Worm (Caenorhabditis elegans) whole organism, mixed stage, embryonic: ENCODE data around the gene M163.21.

Experiments used
- M03D4.4 ChIP-seq: sonication (generic microtip); optimal IDR thresholded peaks from 2 replicates; lab custom pipeline; 2017; ENCODE audit warnings: mild to moderate bottlenecking, missing genetic modification characterization, missing compliant biosample characterization
- bed-3 ChIP-seq: fragments of 200-800 bp; sonication (Bioruptor generic); optimal IDR thresholded peaks from 3 replicates; lab custom pipeline; 2018; ENCODE audit warnings: mild to moderate bottlenecking, missing genetic modification characterization, moderate library complexity, missing compliant biosample characterization
- blmp-1 ChIP-seq: fragments of 150-350 bp; optimal IDR thresholded peaks from 2 replicates; lab custom pipeline; 2014; ENCODE audit warnings: missing biosample characterization, missing genetic modification characterization
- ceh-43 ChIP-seq: fragments of 200-800 bp; sonication (Bioruptor generic); optimal IDR thresholded peaks from 2 replicates; lab custom pipeline; 2018; ENCODE audit warnings: mild to moderate bottlenecking, missing genetic modification characterization, moderate library complexity, missing compliant biosample characterization
- ceh-83 ChIP-seq: fragments of 200-800 bp; sonication (Bioruptor generic); optimal IDR thresholded peaks from 2 replicates; lab custom pipeline; 2018; ENCODE audit warnings: mild to moderate bottlenecking, missing genetic modification characterization, missing compliant biosample characterization
- ces-1 ChIP-seq: fragments of 150-350 bp; optimal IDR thresholded peaks from 2 replicates; lab custom pipeline; 2014; ENCODE audit warnings: missing biosample characterization, missing genetic modification reagents, missing genetic modification characterization
- drap-1 ChIP-seq: fragments of 200-800 bp; sonication (Bioruptor generic); optimal IDR thresholded peaks from 3 replicates; lab custom pipeline; 2018; ENCODE audit warnings: mild to moderate bottlenecking, missing genetic modification characterization, missing compliant biosample characterization
- elt-1 ChIP-seq: sonication (generic microtip); optimal IDR thresholded peaks from 2 replicates; lab custom pipeline; 2017; ENCODE audit warnings: missing genetic modification characterization, mild to moderate bottlenecking, missing compliant biosample characterization, antibody characterized with exemption, moderate library complexity, borderline replicate concordance; ENCODE audit not compliant: insufficient read depth
- elt-3 ChIP-seq: fragments of 150-350 bp; optimal IDR thresholded peaks from 2 replicates; lab custom pipeline; 2014; ENCODE audit warnings: missing biosample characterization, missing genetic modification characterization
- flh-1 ChIP-seq: fragments of 200-800 bp; sonication (Bioruptor generic); optimal IDR thresholded peaks from 2 replicates; lab custom pipeline; 2018; ENCODE audit warnings: mild to moderate bottlenecking, missing genetic modification characterization, moderate library complexity, missing compliant biosample characterization
- ham-2 ChIP-seq: fragments of 200-800 bp; sonication (Bioruptor generic); optimal IDR thresholded peaks from 2 replicates; lab custom pipeline; 2018; ENCODE audit warnings: mild to moderate bottlenecking, missing genetic modification characterization, missing compliant biosample characterization
- lin-13 ChIP-seq: fragments of 150-350 bp; optimal IDR thresholded peaks from 2 replicates; lab custom pipeline; 2014; ENCODE audit warnings: missing biosample characterization, missing genetic modification characterization
- lin-32 ChIP-seq: fragments of 200-800 bp; sonication (Bioruptor generic); optimal IDR thresholded peaks from 2 replicates; lab custom pipeline; 2018; ENCODE audit warnings: mild to moderate bottlenecking, missing genetic modification characterization, missing compliant biosample characterization
- mab-5 ChIP-seq: fragments of 150-350 bp; optimal IDR thresholded peaks from 2 replicates; lab custom pipeline; 2014; ENCODE audit warnings: missing biosample characterization, missing genetic modification characterization
- mep-1 ChIP-seq: fragments of 150-350 bp; optimal IDR thresholded peaks from 2 replicates; lab custom pipeline; 2017; ENCODE audit warnings: missing biosample characterization, missing genetic modification reagents, missing genetic modification characterization, inconsistent platforms
- mls-2 ChIP-seq: sonication (generic microtip); optimal IDR thresholded peaks from 2 replicates; lab custom pipeline; 2016; ENCODE audit warnings: mild to moderate bottlenecking, missing genetic modification characterization, moderate library complexity, missing compliant biosample characterization
- nhr-2 ChIP-seq: fragments of 150-350 bp; optimal IDR thresholded peaks from 2 replicates; lab custom pipeline; 2014; ENCODE audit warnings: missing biosample characterization, missing genetic modification characterization
- nhr-237 ChIP-seq: fragments of 150-350 bp; optimal IDR thresholded peaks from 2 replicates; lab custom pipeline; 2014; ENCODE audit warnings: missing biosample characterization, missing genetic modification characterization
- nhr-28 ChIP-seq: fragments of 150-350 bp; optimal IDR thresholded peaks from 2 replicates; lab custom pipeline; 2014; ENCODE audit warnings: missing biosample characterization, missing genetic modification characterization
- nhr-76 ChIP-seq: sonication (generic microtip); optimal IDR thresholded peaks from 2 replicates; lab custom pipeline; 2017; ENCODE audit warnings: missing biosample characterization, missing genetic modification characterization
- pha-4 ChIP-seq: fragments of 150-350 bp; optimal IDR thresholded peaks from 2 replicates; lab custom pipeline; 2018; ENCODE audit warnings: missing biosample characterization, missing genetic modification reagents, missing genetic modification characterization
- sem-2 ChIP-seq: fragments of 200-800 bp; sonication (Bioruptor generic); optimal IDR thresholded peaks from 2 replicates; lab custom pipeline; 2018; ENCODE audit warnings: mild to moderate bottlenecking, missing genetic modification characterization, missing compliant biosample characterization
- snpc-4 ChIP-seq: fragments of 150-350 bp; optimal IDR thresholded peaks from 2 replicates; lab custom pipeline; 2014; ENCODE audit warnings: missing biosample characterization, missing genetic modification characterization
- sptf-1 ChIP-seq: sonication (generic microtip); optimal IDR thresholded peaks from 2 replicates; lab custom pipeline; 2017; ENCODE audit warnings: mild to moderate bottlenecking, missing genetic modification characterization, moderate library complexity, missing compliant biosample characterization
- tbx-8 ChIP-seq: fragments of 200-800 bp; sonication (Bioruptor generic); optimal IDR thresholded peaks from 2 replicates; lab custom pipeline; 2018; ENCODE audit warnings: mild to moderate bottlenecking, missing genetic modification characterization, moderate library complexity, missing compliant biosample characterization
- unc-120 ChIP-seq: sonication (generic microtip); optimal IDR thresholded peaks from 2 replicates; lab custom pipeline; 2017; ENCODE audit warnings: missing genetic modification characterization, missing compliant biosample characterization; ENCODE audit not compliant: poor library complexity, severe bottlenecking
- unc-39 ChIP-seq: fragments of 150-350 bp; optimal IDR thresholded peaks from 2 replicates; lab custom pipeline; 2014; ENCODE audit warnings: missing biosample characterization, missing genetic modification characterization
- unc-62 ChIP-seq: fragments of 150-350 bp; optimal IDR thresholded peaks from 2 replicates; lab custom pipeline; 2014; ENCODE audit warnings: missing biosample characterization, missing genetic modification reagents, missing genetic modification characterization
- zip-8 ChIP-seq: fragments of 150-350 bp; optimal IDR thresholded peaks from 2 replicates; lab custom pipeline; 2014; ENCODE audit warnings: missing biosample characterization, missing genetic modification characterization
- ztf-11 ChIP-seq: fragments of 150-350 bp; optimal IDR thresholded peaks from 2 replicates; lab custom pipeline; 2014; ENCODE audit warnings: missing biosample characterization, missing genetic modification characterization

The M163.21 gene

ce11 chrX:14466532-14466931 is at the start of gene M163.21:
Gene M163.21 (plus strand): TSS chrX:14466832.
- TF ChIP-seq unc-120 (tag; lab: Kevin White, UChicago) (no peak), mls-2 (tag; lab: Kevin White, UChicago) (no peak), ztf-11 (tag; lab: Kevin White, UChicago) (no peak)

ce11 chrX:14421529-14421982 is 45.1 kb upstream of the M163.21 start, which contains the start of gene F23D12.2:
Gene F23D12.2 (minus strand): TSS chrX:14421579.
- no peak for TF ChIP-seq nhr-237 (tag; lab: Kevin White, UChicago)
- TF ChIP-seq M03D4.4 = no peak
- no peak for TF ChIP-seq ham-2
- TF ChIP-seq mab-5 (tag; lab: Kevin White, UChicago) = no peak
- no peak for TF ChIP-seq mep-1
- no peak for TF ChIP-seq tbx-8 (GFP tag; lab: Kevin White, UChicago)
- no peak for TF ChIP-seq zip-8 (tag; lab: Kevin White, UChicago)
- no peak for TF ChIP-seq nhr-76 (tag; lab: Kevin White, UChicago)
- TF ChIP-seq unc-39 (tag; lab: Kevin White, UChicago) = no peak

- TF ChIP-seq bed-3 (GFP tag; lab: Kevin White, UChicago) = no peak
- TF ChIP-seq, all 35 proteins: peak for 0
Measured at ce11 chrX:14423105-14423504, 43.5 kb upstream of the M163.21 start, which contains the start of gene fipr-3. Gene fipr-3 (plus strand): TSS chrX:14423405.

- TF ChIP-seq unc-39 (tag; lab: Kevin White, UChicago) = no peak
- no peak for TF ChIP-seq unc-62 (GFP tag; lab: Kevin White, UChicago)
Measured at ce11 chrX:14424186-14424585, 42.4 kb upstream of the M163.21 start.

ce11 chrX:14424673-14425072 is 42.0 kb upstream of the M163.21 start, which contains the start of gene F23D12.11:
Gene F23D12.11 (minus strand): TSS chrX:14424751.
- TF ChIP-seq lin-32 (GFP tag; lab: Kevin White, UChicago) (no peak), ces-1 (GFP tag; lab: Kevin White, UChicago) (no peak), ceh-43 (no peak), ham-2 (no peak), nhr-237 (tag; lab: Kevin White, UChicago) (no peak), nhr-76 (tag; lab: Kevin White, UChicago) (no peak), drap-1 (no peak), nhr-2 (tag; lab: Kevin White, UChicago) (no peak), mab-5 (tag; lab: Kevin White, UChicago) (no peak)
- TF ChIP-seq, all 35 proteins: peak for 0

ce11 chrX:14428052-14428451 is 38.6 kb upstream of the M163.21 start, which contains the start of gene F23D12.1:
Gene F23D12.1 (minus strand): TSS chrX:14428152.
- TF ChIP-seq elt-3 (tag; lab: Kevin White, UChicago) (no peak), snpc-4 (no peak), ces-1 (GFP tag; lab: Kevin White, UChicago) (no peak), tbx-8 (GFP tag; lab: Kevin White, UChicago) (no peak), unc-120 (tag; lab: Kevin White, UChicago) (no peak), mab-5 (tag; lab: Kevin White, UChicago) (no peak), nhr-2 (tag; lab: Kevin White, UChicago) (no peak), ceh-43 (no peak), mep-1 (no peak), ceh-83 (GFP tag; lab: Kevin White, UChicago) (no peak), M03D4.4 (no peak), lin-13 (no peak), zip-8 (tag; lab: Kevin White, UChicago) (no peak), bed-3 (GFP tag; lab: Kevin White, UChicago) (no peak), ztf-11 (tag; lab: Kevin White, UChicago) (no peak), elt-1 (no peak)

- no peak for TF ChIP-seq ceh-43
- TF ChIP-seq sptf-1 = no peak
- TF ChIP-seq flh-1 (GFP tag; lab: Kevin White, UChicago) = no peak
- TF ChIP-seq M03D4.4 = no peak
- TF ChIP-seq bed-3 (GFP tag; lab: Kevin White, UChicago) = no peak
- TF ChIP-seq nhr-237 (tag; lab: Kevin White, UChicago) = no peak
- TF ChIP-seq nhr-28 (tag; lab: Kevin White, UChicago) = no peak
- TF ChIP-seq pha-4 (tag; lab: Kevin White, UChicago) = no peak
- TF ChIP-seq snpc-4 = no peak
- TF ChIP-seq tbx-8 (GFP tag; lab: Kevin White, UChicago) = no peak
- TF ChIP-seq zip-8 (tag; lab: Kevin White, UChicago) = no peak
- no peak for TF ChIP-seq sem-2 (GFP tag; lab: Kevin White, UChicago)
- TF ChIP-seq lin-13 = no peak
- no peak for TF ChIP-seq ztf-11 (tag; lab: Kevin White, UChicago)
- no peak for TF ChIP-seq blmp-1 (tag; lab: Kevin White, UChicago)
Measured at ce11 chrX:14430436-14430835, 36.2 kb upstream of the M163.21 start.
